Fruit fly (Drosophila melanogaster) whole organism, embryonic: ENCODE measurements around the gene CG5902.
A peak's percentile ranks its signal among the peaks of the same experiment; 100 is the strongest.

Experiments used
- Ada2b ChIP-seq: fragments of 200-800 bp; sonication (Bioruptor generic); IDR thresholded peaks from 2 replicates; pipeline ENCODE4 v1.3.6; 2022; ENCODE audit warnings: missing biosample characterization, missing genetic modification characterization
- Awh ChIP-seq: fragments of 200-800 bp; sonication (Bioruptor generic); IDR thresholded peaks from 2 replicates; pipeline ENCODE4, ENCODE4 v1.3.6; 2022; ENCODE audit warnings: missing biosample characterization, missing genetic modification characterization
- Bdp1 ChIP-seq: fragments of 200-800 bp; sonication (Bioruptor generic); optimal IDR thresholded peaks from 3 replicates; lab custom pipeline; 2016; ENCODE audit warnings: missing biosample characterization, missing genetic modification characterization
- Bgb ChIP-seq: fragments of 200-800 bp; sonication (Bioruptor generic); IDR thresholded peaks from 2 replicates; pipeline ENCODE4 v1.3.6; 2022; ENCODE audit warnings: missing biosample characterization, missing genetic modification characterization; ENCODE audit not compliant: partially characterized antibody
- CG10543 ChIP-seq: fragments of 200-800 bp; sonication (Bioruptor generic); optimal IDR thresholded peaks from 3 replicates; lab custom pipeline; 2017; ENCODE audit warnings: missing biosample characterization, mild to moderate bottlenecking, missing genetic modification characterization, moderate library complexity
- CG11085 ChIP-seq: fragments of 200-800 bp; sonication (Bioruptor generic); IDR thresholded peaks from 2 replicates; pipeline ENCODE4 v1.3.6; 2022; ENCODE audit warnings: missing biosample characterization, missing genetic modification characterization
- CG11093 ChIP-seq: fragments of 200-800 bp; sonication (Bioruptor generic); IDR thresholded peaks from 3 replicates; pipeline ENCODE4 v1.3.6; 2022; ENCODE audit warnings: missing biosample characterization, missing genetic modification characterization
- CG11695 ChIP-seq: fragments of 200-800 bp; sonication (Bioruptor generic); IDR thresholded peaks from 3 replicates; pipeline ENCODE4 v1.3.6; 2022; ENCODE audit warnings: missing biosample characterization, missing genetic modification characterization
- CG12391 ChIP-seq: fragments of 200-800 bp; sonication (Bioruptor generic); optimal IDR thresholded peaks from 3 replicates; lab custom pipeline; 2018; ENCODE audit warnings: missing biosample characterization, mild to moderate bottlenecking, missing genetic modification characterization, moderate library complexity
- CG12659 ChIP-seq: fragments of 200-800 bp; sonication (Bioruptor generic); optimal IDR thresholded peaks from 3 replicates; lab custom pipeline; 2017; ENCODE audit warnings: mild to moderate bottlenecking, missing biosample characterization, missing genetic modification reagents, missing genetic modification characterization
- CG12769 ChIP-seq: fragments of 200-800 bp; sonication (Bioruptor generic); optimal IDR thresholded peaks from 2 replicates; lab custom pipeline; 2019; ENCODE audit warnings: missing biosample characterization, mild to moderate bottlenecking, missing genetic modification characterization, moderate library complexity
- CG13424 ChIP-seq: fragments of 200-800 bp; sonication (Bioruptor generic); optimal IDR thresholded peaks from 2 replicates; lab custom pipeline; 2019; ENCODE audit warnings: missing biosample characterization, mild to moderate bottlenecking, missing genetic modification characterization, moderate library complexity
- CG13775 ChIP-seq: fragments of 200-800 bp; sonication (Bioruptor generic); optimal IDR thresholded peaks from 3 replicates; lab custom pipeline; 2017; ENCODE audit warnings: missing biosample characterization, mild to moderate bottlenecking, missing genetic modification characterization
- CG15269 ChIP-seq: fragments of 200-800 bp; sonication (Bioruptor generic); optimal IDR thresholded peaks from 2 replicates; lab custom pipeline; 2018; ENCODE audit warnings: missing biosample characterization, mild to moderate bottlenecking, missing genetic modification characterization, moderate library complexity
- CG18011 ChIP-seq: fragments of 200-800 bp; sonication (Bioruptor generic); optimal IDR thresholded peaks from 2 replicates; lab custom pipeline; 2017; ENCODE audit warnings: missing biosample characterization, missing genetic modification characterization, mild to moderate bottlenecking, moderate library complexity, missing genotype
- CG2199 ChIP-seq: fragments of 200-800 bp; sonication (Bioruptor generic); IDR thresholded peaks from 3 replicates; pipeline ENCODE4 v1.3.6; 2022; ENCODE audit warnings: missing biosample characterization, missing genetic modification characterization
- CG2889 ChIP-seq: fragments of 200-800 bp; sonication (Bioruptor generic); IDR thresholded peaks from 3 replicates; pipeline ENCODE4 v1.3.6; 2022; ENCODE audit warnings: missing biosample characterization, missing genetic modification characterization
- CG31441 ChIP-seq: fragments of 200-800 bp; sonication (Bioruptor generic); IDR thresholded peaks from 2 replicates; pipeline ENCODE4 v1.3.6; 2022; ENCODE audit warnings: missing biosample characterization, missing genetic modification characterization
- CG3163 ChIP-seq: fragments of 200-800 bp; sonication (Bioruptor generic); optimal IDR thresholded peaks from 3 replicates; lab custom pipeline; 2016; ENCODE audit warnings: missing biosample characterization, missing genetic modification characterization
- CG34376 ChIP-seq: fragments of 200-800 bp; sonication (Bioruptor generic); optimal IDR thresholded peaks from 2 replicates; lab custom pipeline; 2018; ENCODE audit warnings: missing biosample characterization, mild to moderate bottlenecking, missing genetic modification characterization
- CG6272 ChIP-seq: fragments of 200-800 bp; sonication (Bioruptor generic); IDR thresholded peaks from 2 replicates; pipeline ENCODE4 v1.3.6; 2022; ENCODE audit warnings: missing biosample characterization, missing genetic modification characterization
- CG6654 ChIP-seq: fragments of 200-800 bp; sonication (Bioruptor generic); optimal IDR thresholded peaks from 2 replicates; lab custom pipeline; 2017; ENCODE audit warnings: missing biosample characterization, mild to moderate bottlenecking, missing genetic modification characterization
- HHEX ChIP-seq: fragments of 200-800 bp; sonication (Bioruptor generic); optimal IDR thresholded peaks from 3 replicates; lab custom pipeline; 2017; ENCODE audit warnings: missing biosample characterization, mild to moderate bottlenecking, missing genetic modification characterization, missing genetic modification reagents
- Lpt ChIP-seq: fragments of >200 bp; optimal IDR thresholded peaks from 2 replicates; lab custom pipeline; 2018; ENCODE audit warnings: missing biosample characterization, missing genetic modification characterization
- Nf-YB ChIP-seq: fragments of 200-800 bp; sonication (Bioruptor generic); optimal IDR thresholded peaks from 3 replicates; lab custom pipeline; 2019; ENCODE audit warnings: missing biosample characterization, mild to moderate bottlenecking, missing genetic modification characterization, moderate library complexity
- Rfx ChIP-seq: fragments of 200-800 bp; sonication (Bioruptor generic); IDR thresholded peaks from 2 replicates; pipeline ENCODE4 v1.3.6; 2022; ENCODE audit warnings: missing biosample characterization, missing genetic modification characterization
- Xrp1 ChIP-seq: fragments of 200-800 bp; sonication (Bioruptor generic); IDR thresholded peaks from 2 replicates; pipeline ENCODE4 v1.3.6; 2022; ENCODE audit warnings: missing biosample characterization, missing genetic modification characterization
- chif ChIP-seq, 2 experiments: fragments of 200-800 bp; sonication (Bioruptor generic); optimal IDR thresholded peaks; 3 replicates each; lab custom pipeline; 2016; ENCODE audit warnings: missing biosample characterization in 2 of 2, missing genetic modification characterization in 2 of 2
- fd3F ChIP-seq: fragments of 200-800 bp; sonication (Bioruptor generic); optimal IDR thresholded peaks from 2 replicates; lab custom pipeline; 2018; ENCODE audit warnings: missing biosample characterization, mild to moderate bottlenecking, missing genetic modification characterization, moderate library complexity
- gcm2 ChIP-seq: fragments of 200-800 bp; sonication (Bioruptor generic); optimal IDR thresholded peaks from 2 replicates; lab custom pipeline; 2016; ENCODE audit warnings: missing biosample characterization, missing genetic modification characterization
- gem ChIP-seq: fragments of 200-800 bp; sonication (Bioruptor generic); optimal IDR thresholded peaks from 2 replicates; lab custom pipeline; 2019; ENCODE audit warnings: missing biosample characterization, mild to moderate bottlenecking, missing genetic modification characterization, moderate library complexity
- h ChIP-seq: fragments of >200 bp; optimal IDR thresholded peaks from 2 replicates; lab custom pipeline; 2017
- ham ChIP-seq: fragments of 200-800 bp; sonication (Bioruptor generic); IDR thresholded peaks from 2 replicates; pipeline ENCODE4 v1.3.6; 2022; ENCODE audit warnings: missing biosample characterization, missing genetic modification characterization
- hbn ChIP-seq: fragments of 200-800 bp; sonication (Bioruptor generic); IDR thresholded peaks from 2 replicates; pipeline ENCODE4 v1.3.6; 2022; ENCODE audit warnings: missing biosample characterization, missing genetic modification characterization; ENCODE audit not compliant: partially characterized antibody
- jigr1 ChIP-seq: fragments of 200-800 bp; sonication (Bioruptor generic); IDR thresholded peaks from 3 replicates; pipeline ENCODE4 v1.3.6; 2022; ENCODE audit warnings: missing biosample characterization, missing genetic modification characterization
- kni ChIP-seq: fragments of 200-800 bp; sonication (Bioruptor generic); optimal IDR thresholded peaks from 3 replicates; lab custom pipeline; 2017; ENCODE audit warnings: mild to moderate bottlenecking, missing biosample characterization, missing genetic modification reagents, missing genetic modification characterization
- knrl ChIP-seq: fragments of 200-800 bp; sonication (Bioruptor generic); IDR thresholded peaks from 3 replicates; pipeline ENCODE4 v1.3.6; 2022; ENCODE audit warnings: missing biosample characterization, missing genetic modification characterization; ENCODE audit not compliant: partially characterized antibody
- nom ChIP-seq: fragments of 200-800 bp; sonication (Bioruptor generic); optimal IDR thresholded peaks from 2 replicates; lab custom pipeline; 2017; ENCODE audit warnings: missing biosample characterization, missing genetic modification characterization, mild to moderate bottlenecking, moderate library complexity, missing genetic modification reagents
- pnt ChIP-seq: fragments of 200-800 bp; sonication (Bioruptor generic); optimal IDR thresholded peaks from 3 replicates; lab custom pipeline; 2016; ENCODE audit warnings: missing biosample characterization, missing genetic modification characterization
- row ChIP-seq: fragments of 200-800 bp; sonication (Bioruptor generic); IDR thresholded peaks from 3 replicates; pipeline ENCODE4 v1.3.6; 2022; ENCODE audit warnings: missing biosample characterization, missing genetic modification characterization
- sd ChIP-seq: fragments of 200-800 bp; sonication (Bioruptor generic); optimal IDR thresholded peaks from 3 replicates; lab custom pipeline; 2018; ENCODE audit warnings: missing biosample characterization, mild to moderate bottlenecking, missing genetic modification characterization, moderate library complexity
- shn ChIP-seq: fragments of 200-800 bp; sonication (Bioruptor generic); optimal IDR thresholded peaks from 3 replicates; lab custom pipeline; 2016; ENCODE audit warnings: missing biosample characterization, missing genetic modification characterization
- slou ChIP-seq: fragments of 200-800 bp; sonication (Bioruptor generic); optimal IDR thresholded peaks from 3 replicates; lab custom pipeline; 2016; ENCODE audit warnings: missing biosample characterization, missing genetic modification characterization
- sqz ChIP-seq: fragments of 200-800 bp; sonication (Bioruptor generic); optimal IDR thresholded peaks from 3 replicates; lab custom pipeline; 2018; ENCODE audit warnings: missing biosample characterization, mild to moderate bottlenecking, missing genetic modification characterization
- sr ChIP-seq: fragments of 200-800 bp; sonication (Bioruptor generic); IDR thresholded peaks from 3 replicates; pipeline ENCODE4 v1.3.6; 2022; ENCODE audit warnings: missing biosample characterization, missing genetic modification characterization
- stwl ChIP-seq: fragments of 200-800 bp; sonication (Bioruptor generic); optimal IDR thresholded peaks from 3 replicates; lab custom pipeline; 2018; ENCODE audit warnings: missing biosample characterization, mild to moderate bottlenecking, missing genetic modification characterization, moderate library complexity
- sug ChIP-seq: fragments of 200-800 bp; optimal IDR thresholded peaks from 2 replicates; lab custom pipeline; 2019; ENCODE audit warnings: missing biosample characterization, mild to moderate bottlenecking, missing genetic modification characterization, moderate library complexity

The CG5902 gene

dm6 chr3R:24001150-24001549 is 14.7 kb downstream of the CG5902 start (continued):
- no peak for TF ChIP-seq slou (GFP tag; lab: Kevin White, UChicago)
- TF ChIP-seq CG11085 (GFP tag; lab: Robert Waterston, UW): no peak
- no peak for TF ChIP-seq CG15269 (tag; lab: Kevin White, UChicago)
- no peak for TF ChIP-seq CG18011 (GFP tag; lab: Kevin White, UChicago)
- no peak for TF ChIP-seq CG12659 (GFP tag; lab: Kevin White, UChicago)
- TF ChIP-seq CG6272 (GFP tag; lab: Robert Waterston, UW): no peak
- no peak for TF ChIP-seq pnt (GFP tag; lab: Kevin White, UChicago)
- peak; percentile 41 for TF ChIP-seq CG12769
- TF ChIP-seq kni (GFP tag; lab: Kevin White, UChicago): peak; percentile 47
- TF ChIP-seq sd: peak; percentile 41
- no peak for TF ChIP-seq jigr1 (GFP tag; lab: Robert Waterston, UW)
- peak; percentile 16 for TF ChIP-seq CG10543
- no peak for TF ChIP-seq CG11093 (GFP tag; lab: Robert Waterston, UW)

dm6 chr3R:24003948-24004347 is 17.5 kb downstream of the CG5902 start:
- TF ChIP-seq gcm2 (no peak), CG13424 (tag; lab: Kevin White, UChicago) (no peak), CG2199 (GFP tag; lab: Robert Waterston, UW) (0 out of 3 replicates have a peak, but pooled peaks have one; percentile 18), Lpt (GFP tag; lab: Kevin White, UChicago) (no peak), nom (GFP tag; lab: Kevin White, UChicago) (peak; percentile 87), shn (GFP tag; lab: Kevin White, UChicago) (no peak), fd3F (GFP tag; lab: Kevin White, UChicago) (no peak)

dm6 chr3R:24006449-24007159 is 20.2 kb downstream of the CG5902 start:
- TF ChIP-seq jigr1 (GFP tag; lab: Robert Waterston, UW): no peak
- peak; percentile 10 for TF ChIP-seq CG3163 (GFP tag; lab: Kevin White, UChicago)
- TF ChIP-seq sug (tag; lab: Kevin White, UChicago): peak; percentile 19
- TF ChIP-seq Rfx (GFP tag; lab: Robert Waterston, UW): peak; percentile 47
- no peak for TF ChIP-seq CG6654 (GFP tag; lab: Kevin White, UChicago)
- no peak for TF ChIP-seq Ada2b
- no peak for TF ChIP-seq stwl
- TF ChIP-seq gem: peak; percentile 32
- no peak for TF ChIP-seq sqz (GFP tag; lab: Kevin White, UChicago)
- peak; percentile 45; the same call in 1 of the 2 replicates for TF ChIP-seq Xrp1 (GFP tag; lab: Robert Waterston, UW)
- TF ChIP-seq sr (GFP tag; lab: Robert Waterston, UW): no peak
- 0 out of 3 replicates have a peak, but pooled peaks have one; percentile 33 for TF ChIP-seq knrl (GFP tag; lab: Robert Waterston, UW)
- peak; percentile 94 for TF ChIP-seq row (GFP tag; lab: Robert Waterston, UW)
- TF ChIP-seq hbn: no peak
- no peak for TF ChIP-seq Bdp1 (GFP tag; lab: Kevin White, UChicago)
- no peak for TF ChIP-seq ham (GFP tag; lab: Robert Waterston, UW)
- no peak for TF ChIP-seq CG12391
- TF ChIP-seq Awh (GFP tag; lab: Robert Waterston, UW): no peak
- TF ChIP-seq CG13775: no peak
- TF ChIP-seq CG34376 (GFP tag; lab: Kevin White, UChicago): peak; percentile 50
- peak; percentile 48; the same call in 1 of the 2 replicates for TF ChIP-seq Bgb (GFP tag; lab: Robert Waterston, UW)
- no peak for TF ChIP-seq h
- TF ChIP-seq Nf-YB (GFP tag; lab: Kevin White, UChicago): no peak
- no peak for TF ChIP-seq CG2889
- TF ChIP-seq CG31441 (GFP tag; lab: Robert Waterston, UW): no peak
- TF ChIP-seq CG2199 (GFP tag; lab: Robert Waterston, UW): peak; percentile 62; the same call in 1 of the 3 replicates
- TF ChIP-seq HHEX (GFP tag; lab: Kevin White, UChicago): peak; percentile 32
- no peak for TF ChIP-seq CG11695 (GFP tag; lab: Robert Waterston, UW)
- TF ChIP-seq chif (GFP tag; optimal IDR thresholded peaks at IDR 0.05; lab: Kevin White, UChicago): no peak
